Fruit fly (Drosophila melanogaster) whole organism, embryonic: ENCODE data around the gene CG7550.
A peak's percentile ranks its signal among the peaks of the same experiment; 100 is the strongest.

ENCODE experiments used
- Bdp1 ChIP-seq: fragments of 200-800 bp; sonication (Bioruptor generic); optimal IDR thresholded peaks from 3 replicates; lab custom pipeline; 2016; ENCODE audit warnings: missing biosample characterization, missing genetic modification characterization
- Bgb ChIP-seq: fragments of 200-800 bp; sonication (Bioruptor generic); IDR thresholded peaks from 2 replicates; pipeline ENCODE4 v1.3.6; 2022; ENCODE audit warnings: missing biosample characterization, missing genetic modification characterization; ENCODE audit not compliant: partially characterized antibody
- CG10274 ChIP-seq: fragments of 200-800 bp; sonication (Bioruptor generic); optimal IDR thresholded peaks from 3 replicates; lab custom pipeline; 2017; ENCODE audit warnings: missing biosample characterization, mild to moderate bottlenecking, missing genetic modification characterization
- CG10431 ChIP-seq: fragments of 200-800 bp; sonication (Bioruptor generic); optimal IDR thresholded peaks from 3 replicates; lab custom pipeline; 2018; ENCODE audit warnings: missing biosample characterization, mild to moderate bottlenecking, missing genetic modification characterization
- CG10543 ChIP-seq: fragments of 200-800 bp; sonication (Bioruptor generic); optimal IDR thresholded peaks from 3 replicates; lab custom pipeline; 2017; ENCODE audit warnings: missing biosample characterization, mild to moderate bottlenecking, missing genetic modification characterization, moderate library complexity
- CG11093 ChIP-seq: fragments of 200-800 bp; sonication (Bioruptor generic); IDR thresholded peaks from 3 replicates; pipeline ENCODE4 v1.3.6; 2022; ENCODE audit warnings: missing biosample characterization, missing genetic modification characterization
- CG11504 ChIP-seq: fragments of 200-800 bp; sonication (Bioruptor generic); optimal IDR thresholded peaks from 3 replicates; lab custom pipeline; 2019; ENCODE audit warnings: missing biosample characterization, mild to moderate bottlenecking, missing genetic modification characterization, moderate library complexity
- CG12104 ChIP-seq: fragments of 200-800 bp; sonication (Bioruptor generic); optimal IDR thresholded peaks from 3 replicates; lab custom pipeline; 2016; ENCODE audit warnings: missing biosample characterization, missing genetic modification characterization
- CG12236 ChIP-seq: fragments of 200-800 bp; sonication (Bioruptor generic); optimal IDR thresholded peaks from 2 replicates; lab custom pipeline; 2016; ENCODE audit warnings: missing biosample characterization, missing genetic modification characterization
- CG12659 ChIP-seq: fragments of 200-800 bp; sonication (Bioruptor generic); optimal IDR thresholded peaks from 3 replicates; lab custom pipeline; 2017; ENCODE audit warnings: mild to moderate bottlenecking, missing biosample characterization, missing genetic modification reagents, missing genetic modification characterization
- CG12942 ChIP-seq: fragments of 200-800 bp; sonication (Bioruptor generic); optimal IDR thresholded peaks from 3 replicates; lab custom pipeline; 2016; ENCODE audit warnings: missing biosample characterization, missing genetic modification characterization
- CG1529 ChIP-seq: fragments of 200-800 bp; sonication (Bioruptor generic); optimal IDR thresholded peaks from 3 replicates; lab custom pipeline; 2018; ENCODE audit warnings: missing biosample characterization, missing genetic modification characterization
- CG15479 ChIP-seq: fragments of 200-800 bp; sonication (Bioruptor generic); optimal IDR thresholded peaks from 3 replicates; lab custom pipeline; 2019; ENCODE audit warnings: missing biosample characterization, mild to moderate bottlenecking, missing genetic modification characterization, moderate library complexity
- CG18011 ChIP-seq: fragments of 200-800 bp; sonication (Bioruptor generic); optimal IDR thresholded peaks from 2 replicates; lab custom pipeline; 2017; ENCODE audit warnings: missing biosample characterization, missing genetic modification characterization, mild to moderate bottlenecking, moderate library complexity, missing genotype
- CG18476 ChIP-seq: fragments of 200-800 bp; sonication (Bioruptor generic); optimal IDR thresholded peaks from 2 replicates; lab custom pipeline; 2016; ENCODE audit warnings: missing biosample characterization, mild to moderate bottlenecking, missing genetic modification characterization
- CG30431 ChIP-seq: fragments of 200-800 bp; sonication (Bioruptor generic); optimal IDR thresholded peaks from 2 replicates; lab custom pipeline; 2017; ENCODE audit warnings: missing biosample characterization, missing genetic modification characterization
- CG34224 ChIP-seq: fragments of 200-800 bp; sonication (Bioruptor generic); IDR thresholded peaks from 3 replicates; pipeline ENCODE4 v1.3.6; 2022; ENCODE audit warnings: missing biosample characterization, missing genetic modification characterization; ENCODE audit not compliant: partially characterized antibody
- CG4404 ChIP-seq: fragments of 200-800 bp; sonication (Bioruptor generic); IDR thresholded peaks from 2 replicates; pipeline ENCODE4 v1.3.6; 2022; ENCODE audit warnings: missing biosample characterization, missing genetic modification characterization
- CG5180 ChIP-seq: fragments of 200-800 bp; sonication (Bioruptor generic); optimal IDR thresholded peaks from 3 replicates; lab custom pipeline; 2017; ENCODE audit warnings: missing biosample characterization, missing genetic modification characterization, mild to moderate bottlenecking, moderate library complexity, missing genetic modification reagents
- CG5953 ChIP-seq: fragments of 200-800 bp; sonication (Bioruptor generic); IDR thresholded peaks from 2 replicates; pipeline ENCODE4 v1.3.6; 2022; ENCODE audit warnings: missing biosample characterization, missing genetic modification characterization
- CG6813 ChIP-seq: fragments of 200-800 bp; sonication (Bioruptor generic); optimal IDR thresholded peaks from 2 replicates; lab custom pipeline; 2017; ENCODE audit warnings: missing biosample characterization, missing genetic modification characterization, mild to moderate bottlenecking, moderate library complexity, missing genetic modification reagents
- CG8281 ChIP-seq: fragments of 200-800 bp; sonication (Bioruptor generic); optimal IDR thresholded peaks from 2 replicates; lab custom pipeline; 2018; ENCODE audit warnings: missing biosample characterization, mild to moderate bottlenecking, missing genetic modification characterization, moderate library complexity
- CG8765 ChIP-seq: fragments of 200-800 bp; sonication (Bioruptor generic); IDR thresholded peaks from 2 replicates; pipeline ENCODE4 v1.3.6; 2022; ENCODE audit warnings: missing biosample characterization, missing genetic modification characterization
- CG8944 ChIP-seq: fragments of 200-800 bp; sonication (Bioruptor generic); optimal IDR thresholded peaks from 3 replicates; lab custom pipeline; 2016; ENCODE audit warnings: missing biosample characterization, missing genetic modification characterization
- CG9215 ChIP-seq: fragments of 200-800 bp; sonication (Bioruptor generic); IDR thresholded peaks from 2 replicates; pipeline ENCODE4 v1.3.6; 2022; ENCODE audit warnings: missing biosample characterization, missing genetic modification characterization
- GATAe ChIP-seq: fragments of 200-800 bp; sonication (Bioruptor generic); conservative IDR thresholded peaks from 2 replicates; pipeline ENCODE4 v1.3.6; 2022; ENCODE audit warnings: missing biosample characterization, missing genetic modification characterization
- HLH4C ChIP-seq: fragments of 200-800 bp; sonication (Bioruptor generic); IDR thresholded peaks from 3 replicates; pipeline ENCODE4 v1.3.6; 2022; ENCODE audit warnings: missing biosample characterization, missing genetic modification characterization; ENCODE audit not compliant: partially characterized antibody
- Hr51 ChIP-seq, 2 experiments: fragments of 200-800 bp; sonication (Bioruptor generic); optimal IDR thresholded peaks; 2 replicates in 1 of 2; 3 replicates in 1 of 2; lab custom pipeline; 2016 to 2018; ENCODE audit warnings: missing biosample characterization in 2 of 2, missing genetic modification characterization in 2 of 2, mild to moderate bottlenecking in 1 of 2, moderate library complexity in 1 of 2
- NfI ChIP-seq: fragments of 200-800 bp; sonication (Bioruptor generic); optimal IDR thresholded peaks from 3 replicates; lab custom pipeline; 2018; ENCODE audit warnings: missing biosample characterization, mild to moderate bottlenecking, missing genetic modification characterization, moderate library complexity
- Poxn ChIP-seq: fragments of 200-800 bp; sonication (Bioruptor generic); IDR thresholded peaks from 2 replicates; pipeline ENCODE4 v1.3.6; 2022; ENCODE audit warnings: missing biosample characterization, missing genetic modification characterization
- al ChIP-seq: fragments of 200-800 bp; sonication (Bioruptor generic); IDR thresholded peaks from 2 replicates; pipeline ENCODE4 v1.3.6; 2022; ENCODE audit warnings: missing biosample characterization, missing genetic modification characterization
- ara ChIP-seq: fragments of 200-800 bp; sonication (Bioruptor generic); IDR thresholded peaks from 2 replicates; pipeline ENCODE4 v1.3.6; 2022; ENCODE audit warnings: missing biosample characterization, missing genetic modification characterization
- btn ChIP-seq: fragments of 200-800 bp; sonication (Bioruptor generic); optimal IDR thresholded peaks from 2 replicates; lab custom pipeline; 2016; ENCODE audit warnings: missing biosample characterization, missing genetic modification characterization
- chinmo ChIP-seq: fragments of 200-800 bp; sonication (Bioruptor generic); IDR thresholded peaks from 4 replicates; pipeline ENCODE4 v1.3.6; 2022; ENCODE audit warnings: missing biosample characterization, missing genetic modification characterization; ENCODE audit not compliant: partially characterized antibody
- chn ChIP-seq: fragments of 200-800 bp; sonication (Bioruptor generic); optimal IDR thresholded peaks from 2 replicates; lab custom pipeline; 2016; ENCODE audit warnings: missing biosample characterization, missing genetic modification characterization
- cwo ChIP-seq: fragments of 200-800 bp; sonication (Bioruptor generic); optimal IDR thresholded peaks from 3 replicates; lab custom pipeline; 2017; ENCODE audit warnings: missing biosample characterization, missing genetic modification characterization, mild to moderate bottlenecking, moderate library complexity, missing genetic modification reagents
- ewg ChIP-seq: fragments of 200-800 bp; sonication (Bioruptor generic); optimal IDR thresholded peaks from 3 replicates; lab custom pipeline; 2017; ENCODE audit warnings: mild to moderate bottlenecking, missing biosample characterization, missing genetic modification reagents, missing genetic modification characterization
- eyg ChIP-seq: fragments of 200-800 bp; sonication (Bioruptor generic); optimal IDR thresholded peaks from 3 replicates; lab custom pipeline; 2016; ENCODE audit warnings: missing biosample characterization, missing genetic modification characterization
- gcm2 ChIP-seq: fragments of 200-800 bp; sonication (Bioruptor generic); optimal IDR thresholded peaks from 2 replicates; lab custom pipeline; 2016; ENCODE audit warnings: missing biosample characterization, missing genetic modification characterization
- grn ChIP-seq: fragments of 200-800 bp; sonication (Bioruptor generic); optimal IDR thresholded peaks from 3 replicates; lab custom pipeline; 2017; ENCODE audit warnings: missing biosample characterization, missing genetic modification characterization
- inv ChIP-seq: fragments of 200-800 bp; sonication (Bioruptor generic); IDR thresholded peaks from 2 replicates; pipeline ENCODE4 v1.3.6; 2022; ENCODE audit warnings: missing biosample characterization, missing genetic modification characterization; ENCODE audit not compliant: partially characterized antibody
- jumu ChIP-seq: fragments of 200-800 bp; sonication (Bioruptor generic); optimal IDR thresholded peaks from 3 replicates; lab custom pipeline; 2016; ENCODE audit warnings: missing biosample characterization, missing genetic modification characterization
- run ChIP-seq: fragments of 200-800 bp; sonication (Bioruptor generic); optimal IDR thresholded peaks from 3 replicates; lab custom pipeline; 2018; ENCODE audit warnings: missing biosample characterization, mild to moderate bottlenecking, missing genetic modification characterization
- slp2 ChIP-seq: fragments of 200-800 bp; sonication (Bioruptor generic); optimal IDR thresholded peaks from 2 replicates; lab custom pipeline; 2016; ENCODE audit warnings: missing biosample characterization, missing genetic modification characterization
- sob ChIP-seq: fragments of 200-800 bp; sonication (Bioruptor generic); IDR thresholded peaks from 2 replicates; pipeline ENCODE4 v1.3.6; 2022; ENCODE audit warnings: missing biosample characterization, missing genetic modification characterization
- toy ChIP-seq: fragments of 200-800 bp; sonication (Bioruptor generic); IDR thresholded peaks from 2 replicates; pipeline ENCODE4 v1.3.6; 2022; ENCODE audit warnings: missing biosample characterization, missing genetic modification characterization
- trh ChIP-seq: fragments of 200-800 bp; sonication (Bioruptor generic); optimal IDR thresholded peaks from 2 replicates; lab custom pipeline; 2016; ENCODE audit warnings: missing biosample characterization, missing genetic modification characterization
- zen2 ChIP-seq: fragments of 200-800 bp; sonication (Bioruptor generic); IDR thresholded peaks from 3 replicates; pipeline ENCODE4 v1.3.6; 2022; ENCODE audit warnings: missing biosample characterization, missing genetic modification characterization; ENCODE audit not compliant: partially characterized antibody

Gene CG7550

dm6 chr3L:8097101-8097500 lies 27.2 kb downstream of the CG7550 start (continued):
- no peak for TF ChIP-seq zen2

dm6 chr3L:8096106-8096558 lies 28.2 kb downstream of the CG7550 start:
- TF ChIP-seq CG6813 (GFP tag; lab: Kevin White, UChicago) (peak; percentile 86), CG18476 (peak; percentile 88), CG5953 (GFP tag; lab: Robert Waterston, UW) (peak; percentile 69), CG8281 (peak; percentile 69), CG11504 (tag; lab: Kevin White, UChicago) (peak; percentile 95), CG8765 (GFP tag; lab: Robert Waterston, UW) (peak; percentile 61; the same call in 1 of the 2 replicates), HLH4C (GFP tag; lab: Robert Waterston, UW) (no peak), trh (GFP tag; lab: Kevin White, UChicago) (peak; percentile 71), CG12236 (peak; percentile 30), ewg (GFP tag; lab: Kevin White, UChicago) (peak; percentile 82), run (tag; lab: Kevin White, UChicago) (peak; percentile 92), CG4404 (GFP tag; lab: Robert Waterston, UW) (peak; percentile 88), CG5180 (GFP tag; lab: Kevin White, UChicago) (peak; percentile 81), chn (peak; percentile 78), Bdp1 (GFP tag; lab: Kevin White, UChicago) (peak; percentile 60), slp2 (peak; percentile 63), toy (GFP tag; lab: Robert Waterston, UW) (peak; percentile 89), eyg (peak; percentile 76), Hr51 (GFP tag; optimal IDR thresholded peaks at IDR 0.05; lab: Kevin White, UChicago) (peak; percentile 90 to 98), Poxn (GFP tag; lab: Robert Waterston, UW) (peak; percentile 96), CG9215 (GFP tag; lab: Robert Waterston, UW) (peak; percentile 96), jumu (peak; percentile 67), grn (GFP tag; lab: Kevin White, UChicago) (peak; percentile 33), CG12104 (GFP tag; lab: Kevin White, UChicago) (peak; percentile 95), CG1529 (peak; percentile 69), ara (GFP tag; lab: Robert Waterston, UW) (peak; percentile 69), CG12659 (peak; percentile 98), btn (peak; percentile 27), cwo (peak; percentile 97), CG18011 (GFP tag; lab: Kevin White, UChicago) (peak; percentile 83), sob (GFP tag; lab: Robert Waterston, UW) (peak; percentile 97), NfI (GFP tag; lab: Kevin White, UChicago) (peak; percentile 97), CG10431 (GFP tag; lab: Kevin White, UChicago) (no peak), CG30431 (GFP tag; lab: Kevin White, UChicago) (peak; percentile 77), gcm2 (peak; percentile 69), CG15479 (GFP tag; lab: Kevin White, UChicago) (no peak), inv (GFP tag; lab: Robert Waterston, UW) (no peak), CG10543 (GFP tag; lab: Kevin White, UChicago) (peak; percentile 98), CG11093 (GFP tag; lab: Robert Waterston, UW) (peak; percentile 90), CG34224 (GFP tag; lab: Robert Waterston, UW) (no peak), chinmo (GFP tag; lab: Robert Waterston, UW) (no peak), GATAe (peak; percentile 81), CG10274 (GFP tag; lab: Kevin White, UChicago) (peak; percentile 86), Bgb (GFP tag; lab: Robert Waterston, UW) (no peak), al (GFP tag; lab: Robert Waterston, UW) (peak; percentile 97), CG8944 (GFP tag; lab: Kevin White, UChicago) (peak; percentile 71), CG12942 (GFP tag; lab: Kevin White, UChicago) (peak; percentile 90)
